Worm (Caenorhabditis elegans) whole organism, L3 larva: ENCODE data around the gene F55G1.6.

ENCODE experiments used
- aly-2 ChIP-seq: fragments of 150-350 bp; optimal IDR thresholded peaks from 2 replicates; lab custom pipeline; 2014; ENCODE audit warnings: missing biosample characterization, missing genetic modification characterization
- ceh-16 ChIP-seq: sonication (generic microtip); optimal IDR thresholded peaks from 2 replicates; lab custom pipeline; 2017; ENCODE audit warnings: missing biosample characterization, missing genetic modification characterization
- ceh-28 ChIP-seq: fragments of 150-350 bp; optimal IDR thresholded peaks from 2 replicates; lab custom pipeline; 2014; ENCODE audit warnings: missing biosample characterization, missing genetic modification reagents, missing genetic modification characterization
- ceh-82 ChIP-seq: fragments of 150-350 bp; optimal IDR thresholded peaks from 2 replicates; lab custom pipeline; 2014; ENCODE audit warnings: missing biosample characterization, missing genetic modification characterization
- ceh-9 ChIP-seq: sonication (generic microtip); optimal IDR thresholded peaks from 2 replicates; lab custom pipeline; 2018; ENCODE audit warnings: missing biosample characterization, missing genetic modification characterization
- daf-12 ChIP-seq: fragments of 150-350 bp; optimal IDR thresholded peaks from 2 replicates; lab custom pipeline; 2014; ENCODE audit warnings: missing biosample characterization, missing genetic modification reagents, missing genetic modification characterization
- egl-27 ChIP-seq: sonication (generic microtip); optimal IDR thresholded peaks from 4 replicates; lab custom pipeline; 2017; ENCODE audit warnings: missing biosample characterization, missing genetic modification reagents, missing genetic modification characterization
- egl-5 ChIP-seq: fragments of 150-350 bp; optimal IDR thresholded peaks from 2 replicates; lab custom pipeline; 2017; ENCODE audit warnings: missing biosample characterization, missing genetic modification reagents, missing genetic modification characterization, inconsistent platforms
- elt-1 ChIP-seq: fragments of 150-350 bp; optimal IDR thresholded peaks from 2 replicates; lab custom pipeline; 2014; ENCODE audit warnings: missing biosample characterization, missing genetic modification characterization
- elt-2 ChIP-seq: sonication (generic microtip); optimal IDR thresholded peaks from 2 replicates; lab custom pipeline; 2016; ENCODE audit warnings: missing genetic modification reagents, mild to moderate bottlenecking, missing genetic modification characterization, missing compliant biosample characterization
- hmg-11 ChIP-seq: sonication (generic microtip); optimal IDR thresholded peaks from 2 replicates; lab custom pipeline; 2016; ENCODE audit warnings: missing genetic modification characterization, missing compliant biosample characterization
- jun-1 ChIP-seq: fragments of 150-350 bp; optimal IDR thresholded peaks from 2 replicates; lab custom pipeline; 2014; ENCODE audit warnings: missing biosample characterization, missing genetic modification reagents, missing genetic modification characterization
- lin-15B ChIP-seq: fragments of 150-350 bp; optimal IDR thresholded peaks from 2 replicates; lab custom pipeline; 2014; ENCODE audit warnings: missing biosample characterization, missing genetic modification characterization
- lin-39 ChIP-seq: fragments of 150-350 bp; optimal IDR thresholded peaks from 2 replicates; lab custom pipeline; 2018; ENCODE audit warnings: missing biosample characterization, missing genetic modification reagents, missing genetic modification characterization
- lsy-12 ChIP-seq: sonication (generic microtip); optimal IDR thresholded peaks from 2 replicates; lab custom pipeline; 2016; ENCODE audit warnings: mild to moderate bottlenecking, missing genetic modification characterization, missing compliant biosample characterization
- mdl-1 ChIP-seq: fragments of 150-350 bp; optimal IDR thresholded peaks from 2 replicates; lab custom pipeline; 2014; ENCODE audit warnings: missing biosample characterization, missing genetic modification characterization
- mml-1 ChIP-seq: fragments of 150-350 bp; sonication (generic microtip); optimal IDR thresholded peaks from 3 replicates; lab custom pipeline; 2014; ENCODE audit warnings: missing biosample characterization, missing genetic modification characterization
- nhr-11 ChIP-seq: fragments of 150-350 bp; optimal IDR thresholded peaks from 2 replicates; lab custom pipeline; 2014; ENCODE audit warnings: missing biosample characterization, missing genetic modification characterization
- nhr-237 ChIP-seq: fragments of 150-350 bp; optimal IDR thresholded peaks from 2 replicates; lab custom pipeline; 2014; ENCODE audit warnings: missing biosample characterization, missing genetic modification characterization
- nhr-43 ChIP-seq: sonication (generic microtip); optimal IDR thresholded peaks from 2 replicates; lab custom pipeline; 2016; ENCODE audit warnings: mild to moderate bottlenecking, missing genetic modification characterization, missing compliant biosample characterization; ENCODE audit not compliant: poor library complexity, severe bottlenecking
- nhr-67 ChIP-seq: fragments of 150-350 bp; optimal IDR thresholded peaks from 2 replicates; lab custom pipeline; 2014; ENCODE audit warnings: missing biosample characterization, missing genetic modification characterization
- nhr-76 ChIP-seq: fragments of 150-350 bp; sonication (generic microtip); optimal IDR thresholded peaks from 5 replicates; lab custom pipeline; 2014; ENCODE audit warnings: missing biosample characterization, missing genetic modification characterization
- nhr-77 ChIP-seq: fragments of 150-350 bp; optimal IDR thresholded peaks from 2 replicates; lab custom pipeline; 2014; ENCODE audit warnings: missing biosample characterization, missing genetic modification characterization
- pha-4 ChIP-seq: fragments of 150-350 bp; optimal IDR thresholded peaks from 2 replicates; lab custom pipeline; 2014; ENCODE audit warnings: missing biosample characterization, missing genetic modification reagents, missing genetic modification characterization
- pqm-1 ChIP-seq: fragments of 150-350 bp; optimal IDR thresholded peaks from 2 replicates; lab custom pipeline; 2017; ENCODE audit warnings: missing biosample characterization, missing genetic modification characterization, inconsistent platforms
- sea-2 ChIP-seq: fragments of 150-350 bp; sonication (generic microtip); optimal IDR thresholded peaks from 4 replicates; lab custom pipeline; 2014; ENCODE audit warnings: missing biosample characterization, missing genetic modification reagents, missing genetic modification characterization
- skn-1 ChIP-seq: fragments of 150-350 bp; optimal IDR thresholded peaks from 2 replicates; lab custom pipeline; 2014; ENCODE audit warnings: missing biosample characterization, missing genetic modification characterization
- snpc-4 ChIP-seq: fragments of 150-350 bp; optimal IDR thresholded peaks from 2 replicates; lab custom pipeline; 2014; ENCODE audit warnings: missing biosample characterization, missing genetic modification characterization
- unc-62 ChIP-seq: fragments of 150-350 bp; sonication (generic microtip); optimal IDR thresholded peaks from 4 replicates; lab custom pipeline; 2014; ENCODE audit warnings: missing biosample characterization, missing genetic modification reagents, missing genetic modification characterization
- zag-1 ChIP-seq: fragments of 150-350 bp; optimal IDR thresholded peaks from 2 replicates; lab custom pipeline; 2014; ENCODE audit warnings: missing biosample characterization, missing genetic modification characterization
- ztf-11 ChIP-seq: fragments of 150-350 bp; optimal IDR thresholded peaks from 2 replicates; lab custom pipeline; 2014; ENCODE audit warnings: missing biosample characterization, missing genetic modification characterization

Gene F55G1.6

ce11 chrIV:7433858-7434257, 39.5 kb upstream of the F55G1.6 start, which contains the start of gene B0496.11:
TSS of gene B0496.11 (minus strand) at chrIV:7433958.
- no peak for TF ChIP-seq unc-62
- no peak for TF ChIP-seq aly-2 (tag; lab: Kevin White, UChicago)
- no peak for TF ChIP-seq elt-2
- TF ChIP-seq nhr-76 = no peak
- no peak for TF ChIP-seq nhr-67 (tag; lab: Kevin White, UChicago)
- no peak for TF ChIP-seq nhr-11 (tag; lab: Kevin White, UChicago)
- no peak for TF ChIP-seq lsy-12 (tag; lab: Kevin White, UChicago)
- TF ChIP-seq, all 47 proteins: peak for 0

- no peak for TF ChIP-seq nhr-237 (tag; lab: Kevin White, UChicago)
- no peak for TF ChIP-seq pha-4 (tag; lab: Kevin White, UChicago)
- no peak for TF ChIP-seq snpc-4 (tag; lab: Kevin White, UChicago)
- no peak for TF ChIP-seq ceh-82 (tag; lab: Kevin White, UChicago)
- TF ChIP-seq ztf-11 (tag; lab: Kevin White, UChicago) = no peak
Observed at ce11 chrIV:7439377-7439776, 33.9 kb upstream of the F55G1.6 start.

- TF ChIP-seq daf-12 (tag; lab: Kevin White, UChicago) = no peak
- no peak for TF ChIP-seq ztf-11 (tag; lab: Kevin White, UChicago)
- peak; percentile 20 for TF ChIP-seq elt-2
- no peak for TF ChIP-seq zag-1 (tag; lab: Kevin White, UChicago)
- peak; percentile 8 for TF ChIP-seq nhr-43 (tag; lab: Kevin White, UChicago)
Observed at ce11 chrIV:7440238-7440637, 33.1 kb upstream of the F55G1.6 start.

ce11 chrIV:7445236-7445635, 28.1 kb upstream of the F55G1.6 start, which contains the start of gene valv-1:
TSS of gene valv-1 (minus strand) at chrIV:7445336.
- TF ChIP-seq nhr-11 (tag; lab: Kevin White, UChicago) = no peak
- no peak for TF ChIP-seq ceh-9 (tag; lab: Kevin White, UChicago)
- no peak for TF ChIP-seq snpc-4 (tag; lab: Kevin White, UChicago)
- no peak for TF ChIP-seq nhr-67 (tag; lab: Kevin White, UChicago)
- no peak for TF ChIP-seq nhr-77 (tag; lab: Kevin White, UChicago)
- no peak for TF ChIP-seq pqm-1 (tag; lab: Kevin White, UChicago)
- no peak for TF ChIP-seq jun-1
- no peak for TF ChIP-seq nhr-43 (tag; lab: Kevin White, UChicago)
- TF ChIP-seq elt-2 = no peak
- no peak for TF ChIP-seq elt-1 (tag; lab: Kevin White, UChicago)

ce11 chrIV:7445995-7446394, 27.3 kb upstream of the F55G1.6 start, which contains the start of gene B0496.1:
TSS of gene B0496.1 (plus strand) at chrIV:7446295.
- TF ChIP-seq mml-1 (tag; lab: Kevin White, UChicago) (no peak), lin-15B (no peak)

ce11 chrIV:7447556-7447955, 25.8 kb upstream of the F55G1.6 start, which contains the start of gene B0496.2:
TSS of gene B0496.2 (plus strand) at chrIV:7447856.
- no peak for TF ChIP-seq skn-1 (tag; lab: Kevin White, UChicago)
- TF ChIP-seq ceh-28 (tag; lab: Kevin White, UChicago) = no peak
- no peak for TF ChIP-seq ceh-9 (tag; lab: Kevin White, UChicago)
- no peak for TF ChIP-seq sea-2
- TF ChIP-seq lin-39 (tag; lab: Kevin White, UChicago) = no peak
- no peak for TF ChIP-seq hmg-11
- TF ChIP-seq nhr-77 (tag; lab: Kevin White, UChicago) = no peak
- TF ChIP-seq mdl-1 (tag; lab: Kevin White, UChicago) = no peak
- no peak for TF ChIP-seq egl-5 (tag; lab: Kevin White, UChicago)
- no peak for TF ChIP-seq nhr-237 (tag; lab: Kevin White, UChicago)
- no peak for TF ChIP-seq egl-27
- TF ChIP-seq ceh-82 (tag; lab: Kevin White, UChicago) = no peak
- no peak for TF ChIP-seq nhr-67 (tag; lab: Kevin White, UChicago)
- TF ChIP-seq aly-2 (tag; lab: Kevin White, UChicago) = no peak
- no peak for TF ChIP-seq ceh-16
- TF ChIP-seq nhr-43 (tag; lab: Kevin White, UChicago) = no peak
